Worm (Caenorhabditis elegans) whole organism, young adult: ENCODE data around the gene R07E5.6.

Source experiments
- ceh-91 ChIP-seq: fragments of 200-800 bp; sonication (Bioruptor generic); IDR thresholded peaks from 2 replicates; pipeline ENCODE4 v1.3.6; 2022; ENCODE audit warnings: missing genetic modification reagents, missing genetic modification characterization, missing compliant biosample characterization
- lsy-27 ChIP-seq: sonication (generic microtip); optimal IDR thresholded peaks from 2 replicates; lab custom pipeline; 2017; ENCODE audit warnings: missing genetic modification characterization, mild to moderate bottlenecking, missing compliant biosample characterization, antibody characterized with exemption, missing genotype, borderline replicate concordance; ENCODE audit not compliant: insufficient read depth
- sdz-38 ChIP-seq: sonication (generic microtip); optimal IDR thresholded peaks from 2 replicates; lab custom pipeline; 2016; ENCODE audit warnings: missing genotype, missing genetic modification characterization, missing compliant biosample characterization
- ztf-18 ChIP-seq: sonication (generic microtip); optimal IDR thresholded peaks from 2 replicates; lab custom pipeline; 2016; ENCODE audit warnings: missing genotype, mild to moderate bottlenecking, missing genetic modification characterization, missing compliant biosample characterization

DNA sequence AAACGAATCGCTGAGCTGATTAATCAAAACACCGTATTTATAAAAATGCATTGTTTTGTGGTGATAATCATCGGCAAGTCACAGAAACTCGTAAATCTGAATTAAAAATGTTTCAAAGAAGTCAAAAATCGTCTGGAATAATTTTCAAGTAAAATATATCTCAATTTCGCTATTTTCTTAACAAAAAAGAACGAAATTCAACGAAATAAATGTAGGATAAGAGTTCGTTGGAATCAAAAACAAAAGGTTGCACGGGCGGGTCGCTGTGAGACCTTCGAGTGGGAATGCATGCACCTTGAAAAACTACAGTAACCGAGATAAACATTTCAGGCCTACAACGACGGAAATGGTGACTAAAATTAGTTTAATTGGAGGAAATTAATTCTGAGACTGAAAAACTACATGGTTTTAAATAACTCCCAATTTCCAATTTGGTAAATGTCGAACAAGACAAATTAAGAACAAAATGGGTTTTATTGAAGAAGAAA, 35.8 kb downstream of the R07E5.6 start, which contains the start of gene C28A5.1:
- TF ChIP-seq ztf-18, result no peak
- TF ChIP-seq lsy-27, result no peak
- no peak for TF ChIP-seq sdz-38 (tag; lab: Kevin White, UChicago)
- TF ChIP-seq ceh-91, result peak; percentile 77
